Worm (Caenorhabditis elegans) whole organism, young adult: ENCODE results near the gene pdi-1.

Experiments used
- B0336.3 ChIP-seq: fragments of 200-800 bp; sonication (Bioruptor generic); IDR thresholded peaks from 2 replicates; pipeline ENCODE4 v1.3.6; 2022; ENCODE audit warnings: missing genetic modification characterization, missing compliant biosample characterization
- C06A6.2 ChIP-seq: fragments of 200-800 bp; sonication (Bioruptor generic); conservative IDR thresholded peaks from 2 replicates; pipeline ENCODE4 v1.3.6; 2022; ENCODE audit warnings: missing genetic modification characterization, missing compliant biosample characterization
- F22D6.2 ChIP-seq: sonication (generic microtip); optimal IDR thresholded peaks from 2 replicates; lab custom pipeline; 2016; ENCODE audit warnings: mild to moderate bottlenecking, missing genetic modification characterization, missing compliant biosample characterization
- F39B2.1 ChIP-seq: fragments of 200-800 bp; sonication (Bioruptor generic); IDR thresholded peaks from 2 replicates; pipeline ENCODE4 v1.3.6; 2022; ENCODE audit warnings: missing genetic modification reagents, missing genetic modification characterization, missing compliant biosample characterization
- F55B11.4 ChIP-seq: sonication (generic microtip); optimal IDR thresholded peaks from 2 replicates; lab custom pipeline; 2016; ENCODE audit warnings: missing compliant biosample characterization, missing genetic modification characterization, borderline replicate concordance; ENCODE audit not compliant: insufficient read depth
- F57A8.1 ChIP-seq: fragments of 200-800 bp; sonication (Bioruptor generic); optimal IDR thresholded peaks from 2 replicates; lab custom pipeline; 2018; ENCODE audit warnings: mild to moderate bottlenecking, missing genetic modification characterization, moderate library complexity, missing compliant biosample characterization
- F57C9.4 ChIP-seq: sonication (generic microtip); optimal IDR thresholded peaks from 2 replicates; lab custom pipeline; 2017; ENCODE audit warnings: mild to moderate bottlenecking, missing genetic modification characterization, missing compliant biosample characterization
- K11D2.4 ChIP-seq: fragments of 200-800 bp; sonication (Bioruptor generic); IDR thresholded peaks from 2 replicates; pipeline ENCODE4 v1.3.6; 2022; ENCODE audit warnings: missing genetic modification reagents, missing genetic modification characterization, missing compliant biosample characterization
- T07F8.4 ChIP-seq: sonication (generic microtip); optimal IDR thresholded peaks from 2 replicates; lab custom pipeline; 2016; ENCODE audit warnings: mild to moderate bottlenecking, missing genetic modification characterization, moderate library complexity, missing compliant biosample characterization
- Y53F4B.3 ChIP-seq: fragments of 200-800 bp; sonication (Bioruptor generic); IDR thresholded peaks from 2 replicates; pipeline ENCODE4 v1.3.6; 2022; ENCODE audit warnings: missing genetic modification reagents, missing genetic modification characterization, missing compliant biosample characterization
- Y56A3A.18 ChIP-seq: fragments of 200-800 bp; sonication (Bioruptor generic); IDR thresholded peaks from 2 replicates; pipeline ENCODE4 v1.3.6; 2022; ENCODE audit warnings: missing genetic modification reagents, missing genetic modification characterization, missing compliant biosample characterization
- Y67H2A.10 ChIP-seq: fragments of 200-800 bp; sonication (Bioruptor generic); conservative IDR thresholded peaks from 2 replicates; pipeline ENCODE4 v1.3.6; 2022; ENCODE audit warnings: missing genetic modification reagents, missing genetic modification characterization, missing compliant biosample characterization
- Y79H2A.3 ChIP-seq: fragments of 200-800 bp; sonication (Bioruptor generic); conservative IDR thresholded peaks from 2 replicates; pipeline ENCODE4 v1.3.6; 2022; ENCODE audit warnings: missing genetic modification reagents, missing genetic modification characterization, missing compliant biosample characterization
- aptf-2 ChIP-seq: fragments of 200-800 bp; sonication (Bioruptor generic); conservative IDR thresholded peaks from 2 replicates; pipeline ENCODE4 v1.3.6; 2022; ENCODE audit warnings: missing genetic modification reagents, missing genetic modification characterization, missing compliant biosample characterization
- athp-1 ChIP-seq: sonication (generic microtip); optimal IDR thresholded peaks from 2 replicates; lab custom pipeline; 2017; ENCODE audit warnings: mild to moderate bottlenecking, missing genetic modification characterization, missing compliant biosample characterization
- attf-5 ChIP-seq: fragments of 200-800 bp; sonication (Bioruptor generic); optimal IDR thresholded peaks from 2 replicates; lab custom pipeline; 2018; ENCODE audit warnings: mild to moderate bottlenecking, missing genetic modification characterization, missing compliant biosample characterization
- attf-6 ChIP-seq: fragments of 200-800 bp; sonication (Bioruptor generic); IDR thresholded peaks from 2 replicates; pipeline ENCODE4 v1.3.6; 2022; ENCODE audit warnings: missing genetic modification reagents, missing genetic modification characterization, missing compliant biosample characterization
- cebp-2 ChIP-seq: fragments of 200-800 bp; sonication (Bioruptor generic); IDR thresholded peaks from 2 replicates; pipeline ENCODE4 v1.3.6; 2022; ENCODE audit warnings: missing genetic modification characterization, missing compliant biosample characterization
- ceh-100 ChIP-seq: fragments of 200-800 bp; sonication (Bioruptor generic); IDR thresholded peaks from 2 replicates; pipeline ENCODE4 v1.3.6; 2022; ENCODE audit warnings: missing genetic modification reagents, missing genetic modification characterization, missing compliant biosample characterization
- ceh-79 ChIP-seq: sonication (generic microtip); optimal IDR thresholded peaks from 2 replicates; lab custom pipeline; 2017; ENCODE audit warnings: mild to moderate bottlenecking, missing genetic modification characterization, missing compliant biosample characterization
- chd-7 ChIP-seq: sonication (generic microtip); optimal IDR thresholded peaks from 2 replicates; lab custom pipeline; 2016; ENCODE audit warnings: mild to moderate bottlenecking, missing genetic modification characterization, moderate library complexity, missing compliant biosample characterization
- dpl-1 ChIP-seq: fragments of 150-350 bp; optimal IDR thresholded peaks from 2 replicates; lab custom pipeline; 2014; ENCODE audit warnings: missing biosample characterization, missing genetic modification reagents, missing genetic modification characterization
- egl-18 ChIP-seq: fragments of 200-800 bp; sonication (Bioruptor generic); IDR thresholded peaks from 2 replicates; pipeline ENCODE4 v1.3.6; 2022; ENCODE audit warnings: missing genetic modification reagents, missing genetic modification characterization, missing compliant biosample characterization
- ekl-4 ChIP-seq: fragments of 200-800 bp; sonication (Bioruptor generic); IDR thresholded peaks from 2 replicates; pipeline ENCODE4 v1.3.6; 2022; ENCODE audit warnings: missing genetic modification reagents, missing genetic modification characterization, missing compliant biosample characterization
- ets-4 ChIP-seq: fragments of 200-800 bp; sonication (Bioruptor generic); optimal IDR thresholded peaks from 2 replicates; lab custom pipeline; 2018; ENCODE audit warnings: mild to moderate bottlenecking, missing genetic modification characterization, missing compliant biosample characterization
- fkh-3 ChIP-seq: sonication (generic microtip); optimal IDR thresholded peaks from 2 replicates; lab custom pipeline; 2016; ENCODE audit warnings: mild to moderate bottlenecking, missing genetic modification characterization, missing compliant biosample characterization
- hmg-1.2 ChIP-seq: fragments of 200-800 bp; sonication (Bioruptor generic); IDR thresholded peaks from 2 replicates; pipeline ENCODE4 v1.3.6; 2022; ENCODE audit warnings: missing genetic modification reagents, missing genetic modification characterization, missing compliant biosample characterization
- lin-26 ChIP-seq: fragments of 200-800 bp; sonication (Bioruptor generic); IDR thresholded peaks from 2 replicates; pipeline ENCODE4 v1.3.6; 2022; ENCODE audit warnings: missing genetic modification reagents, missing genetic modification characterization, missing compliant biosample characterization
- lin-35 ChIP-seq, 3 experiments: fragments of 150-350 bp in 2 of 3; sonication (generic microtip) in 1 of 3; optimal IDR thresholded peaks; 2 replicates each; lab custom pipeline; 2014 to 2018; ENCODE audit warnings: missing biosample characterization in 3 of 3, missing genetic modification characterization in 3 of 3, missing genetic modification reagents in 3 of 3
- lin-54 ChIP-seq: fragments of 200-800 bp; sonication (Bioruptor generic); optimal IDR thresholded peaks from 2 replicates; lab custom pipeline; 2018; ENCODE audit warnings: mild to moderate bottlenecking, missing genetic modification characterization, missing compliant biosample characterization
- lir-1 ChIP-seq: fragments of 200-800 bp; sonication (Bioruptor generic); conservative IDR thresholded peaks from 2 replicates; pipeline ENCODE4 v1.3.6; 2022; ENCODE audit warnings: missing genetic modification reagents, missing genetic modification characterization, missing compliant biosample characterization
- lsy-27 ChIP-seq: sonication (generic microtip); optimal IDR thresholded peaks from 2 replicates; lab custom pipeline; 2017; ENCODE audit warnings: missing genetic modification characterization, mild to moderate bottlenecking, missing compliant biosample characterization, antibody characterized with exemption, missing genotype, borderline replicate concordance; ENCODE audit not compliant: insufficient read depth
- madf-3 ChIP-seq: fragments of 200-800 bp; sonication (Bioruptor generic); IDR thresholded peaks from 2 replicates; pipeline ENCODE4 v1.3.6; 2022; ENCODE audit warnings: missing genetic modification reagents, missing genetic modification characterization, missing compliant biosample characterization
- nfyb-1 ChIP-seq: fragments of 200-800 bp; sonication (Bioruptor generic); IDR thresholded peaks from 2 replicates; pipeline ENCODE4 v1.3.6; 2022; ENCODE audit warnings: missing genetic modification reagents, missing genetic modification characterization, missing compliant biosample characterization
- nhr-120 ChIP-seq: fragments of 200-800 bp; sonication (Bioruptor generic); IDR thresholded peaks from 2 replicates; pipeline ENCODE4 v1.3.6; 2022; ENCODE audit warnings: missing genetic modification characterization, missing compliant biosample characterization
- pbrm-1 ChIP-seq: fragments of 200-800 bp; sonication (Bioruptor generic); IDR thresholded peaks from 2 replicates; pipeline ENCODE4 v1.3.6; 2022; ENCODE audit warnings: missing genetic modification reagents, missing genetic modification characterization, missing compliant biosample characterization
- pha-4 ChIP-seq: fragments of 150-350 bp; sonication (generic microtip); optimal IDR thresholded peaks from 2 replicates; lab custom pipeline; 2014; ENCODE audit warnings: missing biosample characterization, missing genetic modification reagents, missing genetic modification characterization
- rcor-1 ChIP-seq: fragments of 200-800 bp; sonication (Bioruptor generic); IDR thresholded peaks from 2 replicates; pipeline ENCODE4 v1.3.6; 2022; ENCODE audit warnings: missing genetic modification reagents, missing genetic modification characterization, missing compliant biosample characterization
- repo-1 ChIP-seq: sonication (generic microtip); optimal IDR thresholded peaks from 2 replicates; lab custom pipeline; 2017; ENCODE audit warnings: mild to moderate bottlenecking, missing genetic modification characterization, missing compliant biosample characterization
- snpc-4 ChIP-seq, 5 experiments: fragments of 150-350 bp in 1 of 5; sonication (generic microtip) in 4 of 5; optimal IDR thresholded peaks; 2 replicates each; lab custom pipeline; 2014 to 2018; ENCODE audit warnings: missing genetic modification characterization in 5 of 5, missing biosample characterization in 3 of 5, antibody characterized with exemption in 2 of 5, mild to moderate bottlenecking in 2 of 5, missing compliant biosample characterization in 2 of 5, missing genotype in 2 of 5, moderate library complexity in 2 of 5, missing genetic modification reagents in 1 of 5
- unc-130 ChIP-seq: sonication (generic microtip); optimal IDR thresholded peaks from 2 replicates; lab custom pipeline; 2016; ENCODE audit warnings: missing genetic modification reagents, missing genetic modification characterization, missing compliant biosample characterization
- zfh-2 ChIP-seq: fragments of 200-800 bp; sonication (Bioruptor generic); conservative IDR thresholded peaks from 2 replicates; pipeline ENCODE4 v1.3.6; 2022; ENCODE audit warnings: missing genetic modification reagents, missing genetic modification characterization, missing compliant biosample characterization
- zim-3 ChIP-seq: sonication (generic microtip); optimal IDR thresholded peaks from 2 replicates; lab custom pipeline; 2017; ENCODE audit warnings: mild to moderate bottlenecking, missing genetic modification characterization, moderate library complexity, missing compliant biosample characterization
- ztf-26 ChIP-seq: sonication (generic microtip); optimal IDR thresholded peaks from 2 replicates; lab custom pipeline; 2017; ENCODE audit warnings: missing genetic modification characterization, missing compliant biosample characterization
- ztf-3 ChIP-seq: fragments of 200-800 bp; sonication (Bioruptor generic); optimal IDR thresholded peaks from 2 replicates; lab custom pipeline; 2018; ENCODE audit warnings: mild to moderate bottlenecking, missing genetic modification characterization, missing compliant biosample characterization
- ztf-6 ChIP-seq: fragments of 200-800 bp; sonication (Bioruptor generic); IDR thresholded peaks from 2 replicates; pipeline ENCODE4 v1.3.6; 2022; ENCODE audit warnings: missing genetic modification reagents, missing genetic modification characterization, missing compliant biosample characterization

The pdi-1 gene

ce11 chrIII:3701411-3702310 lies at the start of gene pdi-1, which contains the start of gene C14B1.2:
Gene pdi-1, minus strand, starts transcription at chrIII:3701461.
Gene C14B1.2, plus strand, starts transcription at chrIII:3702260.
- peak; percentile 84 for TF ChIP-seq attf-5 (GFP tag; lab: Kevin White, UChicago)
- TF ChIP-seq lin-54 (GFP tag; lab: Kevin White, UChicago): peak; percentile 55
- no peak for TF ChIP-seq F57C9.4 (tag; lab: Kevin White, UChicago)
- no peak for TF ChIP-seq F57A8.1 (GFP tag; lab: Kevin White, UChicago)
- TF ChIP-seq pbrm-1 (GFP tag; lab: Robert Waterston, UW): no peak
- TF ChIP-seq rcor-1 (GFP tag; lab: Robert Waterston, UW): peak; percentile 29; the same call in 1 of the 2 replicates
- TF ChIP-seq repo-1 (tag; lab: Kevin White, UChicago): no peak
- peak; percentile 56 for TF ChIP-seq hmg-1.2 (GFP tag; lab: Robert Waterston, UW)
- TF ChIP-seq zfh-2: peak; percentile 84
- TF ChIP-seq T07F8.4 (tag; lab: Kevin White, UChicago): no peak
- TF ChIP-seq madf-3 (GFP tag; lab: Robert Waterston, UW): 0 out of 2 replicates have a peak, but pooled peaks have one; percentile 51
- no peak for TF ChIP-seq fkh-3 (tag; lab: Kevin White, UChicago)
- no peak for TF ChIP-seq ceh-79 (tag; lab: Kevin White, UChicago)
- no peak for TF ChIP-seq ztf-6 (GFP tag; lab: Robert Waterston, UW)
- no peak for TF ChIP-seq egl-18
- no peak for TF ChIP-seq C06A6.2 (GFP tag; lab: Robert Waterston, UW)
- no peak for TF ChIP-seq lsy-27
- no peak for TF ChIP-seq cebp-2 (GFP tag; lab: Robert Waterston, UW)
- TF ChIP-seq ztf-26 (tag; lab: Kevin White, UChicago): peak; percentile 52
- no peak for TF ChIP-seq Y67H2A.10
- no peak for TF ChIP-seq Y56A3A.18 (GFP tag; lab: Robert Waterston, UW)
- no peak; the same call in 1 of the 2 replicates for TF ChIP-seq ceh-100 (GFP tag; lab: Robert Waterston, UW)
- no peak for TF ChIP-seq athp-1
- TF ChIP-seq unc-130 (GFP tag; lab: Kevin White, UChicago): no peak
- peak; percentile 43; the same call in 1 of the 2 replicates for TF ChIP-seq B0336.3
- no peak for TF ChIP-seq ekl-4 (GFP tag; lab: Robert Waterston, UW)
- peak; percentile 30 for TF ChIP-seq ets-4 (GFP tag; lab: Kevin White, UChicago)
- no peak for TF ChIP-seq aptf-2 (GFP tag; lab: Robert Waterston, UW)
- TF ChIP-seq snpc-4 (GFP tag; optimal IDR thresholded peaks at IDR 0.05; lab: Kevin White, UChicago): no peak
- peak in 2 of 4 experiments; percentile 28 to 35 for TF ChIP-seq snpc-4 (tag; optimal IDR thresholded peaks at IDR 0.05; lab: Kevin White, UChicago)
- TF ChIP-seq F55B11.4: no peak
- TF ChIP-seq dpl-1 (GFP tag; lab: Kevin White, UChicago): no peak
- TF ChIP-seq F22D6.2 (tag; lab: Kevin White, UChicago): no peak
- TF ChIP-seq lin-26 (GFP tag; lab: Robert Waterston, UW): peak; percentile 53; the same call in 1 of the 2 replicates
- no peak for TF ChIP-seq nhr-120 (GFP tag; lab: Robert Waterston, UW)
- no peak for TF ChIP-seq pha-4 (tag; lab: Kevin White, UChicago)
- TF ChIP-seq zim-3: no peak
- TF ChIP-seq lin-35 (GFP tag; optimal IDR thresholded peaks at IDR 0.05; lab: Kevin White, UChicago): no peak
- TF ChIP-seq K11D2.4: no peak
- 0 out of 2 replicates have a peak, but pooled peaks have one; percentile 12 for TF ChIP-seq attf-6 (GFP tag; lab: Robert Waterston, UW)
- no peak for TF ChIP-seq ztf-3 (GFP tag; lab: Kevin White, UChicago)
- 0 out of 2 replicates have a peak, but pooled peaks have one; percentile 58 for TF ChIP-seq nfyb-1 (GFP tag; lab: Robert Waterston, UW)
- TF ChIP-seq F39B2.1: no peak
- no peak for TF ChIP-seq chd-7 (tag; lab: Kevin White, UChicago)
- TF ChIP-seq lir-1 (GFP tag; lab: Robert Waterston, UW): no peak
- TF ChIP-seq Y53F4B.3: no peak
- TF ChIP-seq Y79H2A.3 (GFP tag; lab: Robert Waterston, UW): no peak
